Fruit fly (Drosophila melanogaster) whole organism, embryonic: ENCODE results near the gene CG15773.

Experiments used
- Abd-B ChIP-seq: fragments of 200-800 bp; sonication (Bioruptor generic); optimal IDR thresholded peaks from 2 replicates; lab custom pipeline; 2018; ENCODE audit warnings: missing biosample characterization, mild to moderate bottlenecking, missing genetic modification characterization, moderate library complexity
- Bgb ChIP-seq: fragments of 200-800 bp; sonication (Bioruptor generic); IDR thresholded peaks from 2 replicates; pipeline ENCODE4 v1.3.6; 2022; ENCODE audit warnings: missing biosample characterization, missing genetic modification characterization; ENCODE audit not compliant: partially characterized antibody
- CG1024 ChIP-seq: fragments of 200-800 bp; sonication (Bioruptor generic); IDR thresholded peaks from 2 replicates; pipeline ENCODE4 v1.3.6; 2022; ENCODE audit warnings: missing biosample characterization, missing genetic modification characterization
- CG10543 ChIP-seq: fragments of 200-800 bp; sonication (Bioruptor generic); optimal IDR thresholded peaks from 3 replicates; lab custom pipeline; 2017; ENCODE audit warnings: missing biosample characterization, mild to moderate bottlenecking, missing genetic modification characterization, moderate library complexity
- CG12071 ChIP-seq: fragments of 200-800 bp; sonication (Bioruptor generic); optimal IDR thresholded peaks from 3 replicates; lab custom pipeline; 2018; ENCODE audit warnings: missing biosample characterization, mild to moderate bottlenecking, missing genetic modification characterization
- CG12299 ChIP-seq: fragments of 200-800 bp; sonication (Bioruptor generic); optimal IDR thresholded peaks from 2 replicates; lab custom pipeline; 2018; ENCODE audit warnings: missing biosample characterization, mild to moderate bottlenecking, missing genetic modification characterization
- CG1233 ChIP-seq: fragments of 200-800 bp; sonication (Bioruptor generic); optimal IDR thresholded peaks from 4 replicates; lab custom pipeline; 2018; ENCODE audit warnings: missing biosample characterization, mild to moderate bottlenecking, missing genetic modification characterization
- CG12659 ChIP-seq: fragments of 200-800 bp; sonication (Bioruptor generic); optimal IDR thresholded peaks from 3 replicates; lab custom pipeline; 2017; ENCODE audit warnings: mild to moderate bottlenecking, missing biosample characterization, missing genetic modification reagents, missing genetic modification characterization
- CG13296 ChIP-seq: fragments of 200-800 bp; sonication (Bioruptor generic); optimal IDR thresholded peaks from 3 replicates; lab custom pipeline; 2018; ENCODE audit warnings: missing biosample characterization, mild to moderate bottlenecking, missing genetic modification characterization
- CG13624 ChIP-seq: fragments of 200-800 bp; sonication (Bioruptor generic); optimal IDR thresholded peaks from 2 replicates; lab custom pipeline; 2016; ENCODE audit warnings: missing biosample characterization, missing genetic modification characterization
- CG14710 ChIP-seq: fragments of 200-800 bp; sonication (Bioruptor generic); optimal IDR thresholded peaks from 3 replicates; lab custom pipeline; 2019; ENCODE audit warnings: missing biosample characterization, mild to moderate bottlenecking, missing genetic modification characterization, moderate library complexity
- CG16779 ChIP-seq: fragments of 200-800 bp; sonication (Bioruptor generic); IDR thresholded peaks from 2 replicates; pipeline ENCODE4 v1.3.6; 2022; ENCODE audit warnings: missing biosample characterization, missing genetic modification characterization
- CG17359 ChIP-seq: fragments of 200-800 bp; sonication (Bioruptor generic); optimal IDR thresholded peaks from 3 replicates; lab custom pipeline; 2018; ENCODE audit warnings: missing biosample characterization, mild to moderate bottlenecking, missing genetic modification characterization, moderate library complexity
- CG2120 ChIP-seq: fragments of 200-800 bp; sonication (Bioruptor generic); optimal IDR thresholded peaks from 3 replicates; lab custom pipeline; 2016; ENCODE audit warnings: missing biosample characterization, missing genetic modification characterization
- CG30403 ChIP-seq: fragments of 200-800 bp; sonication (Bioruptor generic); optimal IDR thresholded peaks from 3 replicates; lab custom pipeline; 2016; ENCODE audit warnings: missing biosample characterization, missing genetic modification characterization
- CG30431 ChIP-seq: fragments of 200-800 bp; sonication (Bioruptor generic); optimal IDR thresholded peaks from 2 replicates; lab custom pipeline; 2017; ENCODE audit warnings: missing biosample characterization, missing genetic modification characterization
- CG33213 ChIP-seq: fragments of 200-800 bp; sonication (Bioruptor generic); optimal IDR thresholded peaks from 3 replicates; lab custom pipeline; 2016; ENCODE audit warnings: missing biosample characterization, missing genetic modification characterization
- CG3995 ChIP-seq: fragments of 200-800 bp; sonication (Bioruptor generic); optimal IDR thresholded peaks from 3 replicates; lab custom pipeline; 2016; ENCODE audit warnings: missing biosample characterization, missing genetic modification characterization
- CG5245 ChIP-seq: fragments of 200-800 bp; sonication (Bioruptor generic); optimal IDR thresholded peaks from 3 replicates; lab custom pipeline; 2016; ENCODE audit warnings: missing biosample characterization, missing genetic modification characterization
- CG6689 ChIP-seq: fragments of 200-800 bp; sonication (Bioruptor generic); IDR thresholded peaks from 2 replicates; pipeline ENCODE4 v1.3.6; 2022; ENCODE audit warnings: missing biosample characterization, missing genetic modification characterization
- CoRest ChIP-seq: fragments of 200-800 bp; sonication (Bioruptor generic); optimal IDR thresholded peaks from 3 replicates; lab custom pipeline; 2018; ENCODE audit warnings: missing biosample characterization, mild to moderate bottlenecking, missing genetic modification characterization, moderate library complexity
- D19A ChIP-seq: fragments of 200-800 bp; optimal IDR thresholded peaks from 3 replicates; lab custom pipeline; 2019; ENCODE audit warnings: missing biosample characterization, mild to moderate bottlenecking, missing genetic modification characterization, moderate library complexity
- Dek ChIP-seq: fragments of 200-800 bp; sonication (Bioruptor generic); optimal IDR thresholded peaks from 3 replicates; lab custom pipeline; 2019; ENCODE audit warnings: missing biosample characterization, mild to moderate bottlenecking, missing genetic modification characterization, moderate library complexity
- Fer3 ChIP-seq: fragments of 200-800 bp; sonication (Bioruptor generic); optimal IDR thresholded peaks from 2 replicates; lab custom pipeline; 2018; ENCODE audit warnings: missing biosample characterization, mild to moderate bottlenecking, missing genetic modification characterization, moderate library complexity
- HHEX ChIP-seq: fragments of 200-800 bp; sonication (Bioruptor generic); optimal IDR thresholded peaks from 3 replicates; lab custom pipeline; 2017; ENCODE audit warnings: missing biosample characterization, mild to moderate bottlenecking, missing genetic modification characterization, missing genetic modification reagents
- HLHmδ ChIP-seq: fragments of 200-800 bp; sonication (Bioruptor generic); optimal IDR thresholded peaks from 2 replicates; lab custom pipeline; 2018; ENCODE audit warnings: missing biosample characterization, mild to moderate bottlenecking, missing genetic modification characterization, moderate library complexity
- Mad ChIP-seq: fragments of 200-800 bp; sonication (Bioruptor generic); optimal IDR thresholded peaks from 2 replicates; lab custom pipeline; 2016; ENCODE audit warnings: missing biosample characterization, missing genetic modification characterization
- Med ChIP-seq: fragments of 200-800 bp; sonication (Bioruptor generic); peaks from one replicate; lab custom pipeline; 2016; ENCODE audit warnings: missing biosample characterization, missing genetic modification characterization, mild to moderate bottlenecking, inconsistent platforms, moderate library complexity
- Rfx ChIP-seq: fragments of 200-800 bp; sonication (Bioruptor generic); IDR thresholded peaks from 2 replicates; pipeline ENCODE4 v1.3.6; 2022; ENCODE audit warnings: missing biosample characterization, missing genetic modification characterization
- Scr ChIP-seq: fragments of 200-800 bp; sonication (Bioruptor generic); IDR thresholded peaks from 2 replicates; pipeline ENCODE4 v1.3.6; 2022; ENCODE audit warnings: missing biosample characterization, missing genetic modification characterization; ENCODE audit not compliant: partially characterized antibody
- Six4 ChIP-seq: fragments of 200-800 bp; sonication (Bioruptor generic); optimal IDR thresholded peaks from 2 replicates; lab custom pipeline; 2016; ENCODE audit warnings: missing biosample characterization, missing genetic modification characterization
- ab ChIP-seq: fragments of 200-800 bp; sonication (Bioruptor generic); optimal IDR thresholded peaks from 2 replicates; lab custom pipeline; 2016; ENCODE audit warnings: missing biosample characterization, missing genetic modification characterization
- bowl ChIP-seq: fragments of 200-800 bp; sonication (Bioruptor generic); IDR thresholded peaks from 2 replicates; pipeline ENCODE4 v1.3.6; 2022; ENCODE audit warnings: missing biosample characterization, missing genetic modification characterization
- cas ChIP-seq: fragments of 200-800 bp; sonication (Bioruptor generic); IDR thresholded peaks from 2 replicates; pipeline ENCODE4 v1.3.6; 2022; ENCODE audit warnings: missing biosample characterization, missing genetic modification characterization
- cato ChIP-seq: fragments of 200-800 bp; sonication (Bioruptor generic); optimal IDR thresholded peaks from 2 replicates; lab custom pipeline; 2016; ENCODE audit warnings: missing biosample characterization, missing genetic modification characterization, borderline replicate concordance
- croc ChIP-seq: fragments of 200-800 bp; sonication (Bioruptor generic); conservative IDR thresholded peaks from 3 replicates; pipeline ENCODE4 v1.3.6; 2022; ENCODE audit warnings: missing biosample characterization, missing genetic modification characterization
- gcm2 ChIP-seq: fragments of 200-800 bp; sonication (Bioruptor generic); optimal IDR thresholded peaks from 2 replicates; lab custom pipeline; 2016; ENCODE audit warnings: missing biosample characterization, missing genetic modification characterization
- gt ChIP-seq: fragments of 200-800 bp; sonication (Bioruptor generic); IDR thresholded peaks from 2 replicates; pipeline ENCODE4 v1.3.6; 2022; ENCODE audit warnings: missing biosample characterization, missing genetic modification characterization
- ham ChIP-seq: fragments of 200-800 bp; sonication (Bioruptor generic); IDR thresholded peaks from 2 replicates; pipeline ENCODE4 v1.3.6; 2022; ENCODE audit warnings: missing biosample characterization, missing genetic modification characterization
- hkb ChIP-seq, 2 experiments: fragments of 200-800 bp in 1 of 2; fragments of >200 bp in 1 of 2; sonication (Bioruptor generic) in 1 of 2; IDR thresholded peaks in 1 of 2; optimal IDR thresholded peaks in 1 of 2; 2 replicates each; pipeline versions ENCODE4 v1.3.6 to Lab custom; 2017 to 2022; ENCODE audit warnings: missing biosample characterization in 1 of 2, missing genetic modification characterization in 1 of 2
- kah ChIP-seq: fragments of 200-800 bp; sonication (Bioruptor generic); optimal IDR thresholded peaks from 2 replicates; lab custom pipeline; 2018; ENCODE audit warnings: missing biosample characterization, mild to moderate bottlenecking, missing genetic modification characterization
- ken ChIP-seq: fragments of 200-800 bp; sonication (Bioruptor generic); IDR thresholded peaks from 3 replicates; pipeline ENCODE4 v1.3.6; 2022; ENCODE audit warnings: missing biosample characterization, missing genetic modification characterization
- lola ChIP-seq, 3 experiments: fragments of >200 bp in 2 of 3; fragments of 200-800 bp in 1 of 3; sonication (Bioruptor generic) in 1 of 3; optimal IDR thresholded peaks; 2 replicates each; lab custom pipeline; 2017 to 2019; ENCODE audit warnings: missing biosample characterization in 3 of 3, missing genetic modification characterization in 3 of 3, mild to moderate bottlenecking in 1 of 3, moderate library complexity in 1 of 3
- mirr ChIP-seq: fragments of 200-800 bp; sonication (Bioruptor generic); optimal IDR thresholded peaks from 3 replicates; lab custom pipeline; 2018; ENCODE audit warnings: missing biosample characterization, mild to moderate bottlenecking, missing genetic modification characterization
- oc ChIP-seq: fragments of 200-800 bp; sonication (Bioruptor generic); optimal IDR thresholded peaks from 2 replicates; lab custom pipeline; 2018; ENCODE audit warnings: missing biosample characterization, mild to moderate bottlenecking, missing genetic modification characterization, moderate library complexity
- org-1 ChIP-seq: fragments of 200-800 bp; sonication (Bioruptor generic); optimal IDR thresholded peaks from 2 replicates; lab custom pipeline; 2017; ENCODE audit warnings: missing biosample characterization, missing genetic modification characterization
- ssp ChIP-seq: fragments of 200-800 bp; sonication (Bioruptor generic); IDR thresholded peaks from 2 replicates; pipeline ENCODE4 v1.3.6; 2022; ENCODE audit warnings: missing biosample characterization, missing genetic modification characterization
- tna ChIP-seq: fragments of 200-800 bp; sonication (Bioruptor generic); IDR thresholded peaks from 2 replicates; pipeline ENCODE4 v1.3.6; 2022; ENCODE audit warnings: missing biosample characterization, missing genetic modification characterization; ENCODE audit not compliant: partially characterized antibody
- vfl ChIP-seq: fragments of 200-800 bp; sonication (Bioruptor generic); optimal IDR thresholded peaks from 2 replicates; lab custom pipeline; 2016; ENCODE audit warnings: missing biosample characterization, missing genetic modification characterization

Gene CG15773

DNA sequence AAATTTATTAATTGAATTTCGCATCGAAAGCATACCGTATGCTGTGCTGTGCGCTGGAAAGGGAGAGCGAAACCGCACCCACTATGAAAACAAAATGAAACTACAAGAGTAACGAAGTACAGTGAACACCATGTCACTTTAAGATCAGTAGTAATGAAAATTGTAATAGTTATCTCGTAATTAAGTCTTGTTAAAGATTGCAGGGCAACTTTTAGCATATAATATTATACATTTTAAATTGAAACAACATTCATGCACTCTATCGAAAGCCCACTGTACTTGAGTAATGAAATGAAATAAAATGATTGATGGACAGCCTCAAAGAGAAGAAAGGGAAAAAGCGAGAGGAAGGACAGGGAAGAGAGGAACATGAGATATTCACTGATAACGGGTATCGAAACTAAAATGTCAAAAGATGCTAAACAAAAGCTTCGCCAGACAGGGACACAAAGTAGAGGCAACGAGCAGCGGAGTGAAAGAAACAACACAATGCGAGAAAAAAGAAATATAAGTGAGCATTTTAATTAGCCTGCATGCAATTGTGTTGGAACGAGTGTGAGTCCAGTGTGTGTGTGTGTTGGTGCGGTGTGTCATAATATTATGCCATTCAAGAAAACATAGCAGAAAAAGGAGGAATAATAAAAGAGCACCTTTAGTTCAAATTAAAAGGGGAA lies 2.9 kb downstream of the CG15773 start:
- TF ChIP-seq Mad (peak; percentile 55), CoRest (tag; lab: Kevin White, UChicago) (peak; percentile 77), org-1 (peak; percentile 74), Fer3 (tag; lab: Kevin White, UChicago) (peak; percentile 74), gt (GFP tag; lab: Robert Waterston, UW) (no peak), tna (GFP tag; lab: Robert Waterston, UW) (no peak), CG16779 (GFP tag; lab: Robert Waterston, UW) (peak; percentile 69; the same call in 1 of the 2 replicates), cas (GFP tag; lab: Robert Waterston, UW) (0 out of 2 replicates have a peak, but pooled peaks have one; percentile 19), gcm2 (GFP tag; lab: Kevin White, UChicago) (no peak), HLHmδ (GFP tag; lab: Kevin White, UChicago) (no peak), Six4 (GFP tag; lab: Kevin White, UChicago) (no peak), CG10543 (GFP tag; lab: Kevin White, UChicago) (peak; percentile 27), Med (GFP tag; lab: Kevin White, UChicago) (peak; percentile 94), ham (GFP tag; lab: Robert Waterston, UW) (no peak), Bgb (GFP tag; lab: Robert Waterston, UW) (no peak), hkb (optimal IDR thresholded peaks at IDR 0.05; lab: Kevin White, UChicago) (no peak), hkb (GFP tag; IDR thresholded peaks at IDR 0.05; lab: Robert Waterston, UW) (peak; percentile 76), CG30403 (GFP tag; lab: Kevin White, UChicago) (peak; percentile 80), oc (tag; lab: Kevin White, UChicago) (peak; percentile 81), Scr (GFP tag; lab: Robert Waterston, UW) (no peak), Abd-B (GFP tag; lab: Kevin White, UChicago) (peak; percentile 75), CG14710 (tag; lab: Kevin White, UChicago) (peak; percentile 22), ab (GFP tag; lab: Kevin White, UChicago) (no peak), CG33213 (GFP tag; lab: Kevin White, UChicago) (no peak), Rfx (GFP tag; lab: Robert Waterston, UW) (peak; percentile 80), mirr (GFP tag; lab: Kevin White, UChicago) (no peak), kah (GFP tag; lab: Kevin White, UChicago) (peak; percentile 43), CG5245 (GFP tag; lab: Kevin White, UChicago) (peak; percentile 63), croc (GFP tag; lab: Robert Waterston, UW) (peak; percentile 65), lola (GFP tag; optimal IDR thresholded peaks at IDR 0.05; lab: Kevin White, UChicago) (peak in 1 of 3 experiments; percentile 63), CG3995 (GFP tag; lab: Kevin White, UChicago) (peak; percentile 8), D19A (tag; lab: Kevin White, UChicago) (peak; percentile 66), CG12071 (GFP tag; lab: Kevin White, UChicago) (peak; percentile 43), HHEX (peak; percentile 3), CG17359 (tag; lab: Kevin White, UChicago) (peak; percentile 82), Dek (peak; percentile 78), CG1233 (GFP tag; lab: Kevin White, UChicago) (peak; percentile 37), CG2120 (peak; percentile 88), CG12659 (peak; percentile 62), ken (GFP tag; lab: Robert Waterston, UW) (peak; percentile 76; the same call in 2 of the 3 replicates), ssp (GFP tag; lab: Robert Waterston, UW) (peak; percentile 47), CG12299 (tag; lab: Kevin White, UChicago) (peak; percentile 61), CG13624 (peak; percentile 49), CG13296 (GFP tag; lab: Kevin White, UChicago) (peak; percentile 40), CG6689 (GFP tag; lab: Robert Waterston, UW) (peak; percentile 83), bowl (GFP tag; lab: Robert Waterston, UW) (no peak), CG30431 (GFP tag; lab: Kevin White, UChicago) (peak; percentile 9), CG1024 (GFP tag; lab: Robert Waterston, UW) (peak; percentile 48; the same call in 1 of the 2 replicates), cato (GFP tag; lab: Kevin White, UChicago) (no peak), vfl (GFP tag; lab: Kevin White, UChicago) (no peak)
